Fruit fly (Drosophila melanogaster): ENCODE results near the gene CG1909.

Gene CG1909

dm6 chr4:629391-629790 is 46.5 kb downstream of the CG1909 start, which contains the start of gene Gat:
Gene Gat (plus strand): TSS chr4:629691.
- no peak for TF ChIP-seq CG17801 (GFP tag; optimal IDR thresholded peaks at IDR 0.05; ENCODE audit: partially characterized antibody)

Measured in ovary, adult (tissue).